Worm (Caenorhabditis elegans): ENCODE measurements around the gene acl-14.

The acl-14 gene

ce11 chrV:9282110-9282509 lies 51.3 kb downstream of the acl-14 start, which contains the start of gene hlh-10:
Gene hlh-10 (minus strand): TSS chrV:9282210.
- TF ChIP-seq B0019.2 (GFP tag; conservative IDR thresholded peaks at IDR 0.05) (no peak), C17E4.6 (GFP tag; IDR thresholded peaks at IDR 0.05) (no peak), lin-54 (GFP tag; optimal IDR thresholded peaks at IDR 0.05) (no peak), ztf-25 (GFP tag; IDR thresholded peaks at IDR 0.05) (no peak), let-607 (tag; optimal IDR thresholded peaks at IDR 0.05) (no peak), attf-3 (GFP tag; conservative IDR thresholded peaks at IDR 0.05) (no peak), Y53G8AR.9 (GFP tag; conservative IDR thresholded peaks at IDR 0.05) (no peak), D2030.7 (GFP tag; IDR thresholded peaks at IDR 0.05) (no peak), egl-44 (GFP tag; IDR thresholded peaks at IDR 0.05) (no peak), ceh-40 (GFP tag; IDR thresholded peaks at IDR 0.05) (no peak), rec-8 (tag; optimal IDR thresholded peaks at IDR 0.05) (no peak), let-526 (GFP tag; IDR thresholded peaks at IDR 0.05) (no peak)
